Worm (Caenorhabditis elegans) whole organism, L1 larva: ENCODE results near the gene C01G5.7.

Source experiments
- ama-1 ChIP-seq: fragments of 150-350 bp; optimal IDR thresholded peaks from 2 replicates; lab custom pipeline; 2014
- ceh-8 ChIP-seq: fragments of 200-800 bp; sonication (Bioruptor generic); optimal IDR thresholded peaks from 2 replicates; lab custom pipeline; 2018; ENCODE audit warnings: mild to moderate bottlenecking, missing genetic modification characterization, moderate library complexity, missing compliant biosample characterization
- dsc-1 ChIP-seq: sonication (generic microtip); optimal IDR thresholded peaks from 2 replicates; lab custom pipeline; 2016; ENCODE audit warnings: mild to moderate bottlenecking, missing genetic modification characterization, missing compliant biosample characterization
- efl-3 ChIP-seq: fragments of 200-800 bp; sonication (Bioruptor generic); optimal IDR thresholded peaks from 2 replicates; lab custom pipeline; 2018; ENCODE audit warnings: mild to moderate bottlenecking, missing genetic modification characterization, missing compliant biosample characterization
- fkh-10 ChIP-seq: sonication (generic microtip); optimal IDR thresholded peaks from 2 replicates; lab custom pipeline; 2017; ENCODE audit warnings: missing biosample characterization, missing genetic modification reagents, missing genetic modification characterization
- nhr-237 ChIP-seq: fragments of 150-350 bp; optimal IDR thresholded peaks from 2 replicates; lab custom pipeline; 2014; ENCODE audit warnings: missing biosample characterization, missing genetic modification characterization
- nhr-77 ChIP-seq: fragments of 150-350 bp; optimal IDR thresholded peaks from 2 replicates; lab custom pipeline; 2014; ENCODE audit warnings: missing biosample characterization, missing genetic modification characterization
- pax-3 ChIP-seq: fragments of 200-800 bp; sonication (Bioruptor generic); optimal IDR thresholded peaks from 2 replicates; lab custom pipeline; 2018; ENCODE audit warnings: mild to moderate bottlenecking, missing genetic modification characterization, moderate library complexity, missing compliant biosample characterization
- sox-4 ChIP-seq: sonication (generic microtip); optimal IDR thresholded peaks from 2 replicates; lab custom pipeline; 2016; ENCODE audit warnings: missing genetic modification characterization, missing compliant biosample characterization
- tbx-2 ChIP-seq: sonication (generic microtip); optimal IDR thresholded peaks from 2 replicates; lab custom pipeline; 2016; ENCODE audit warnings: missing genetic modification characterization, missing compliant biosample characterization
- unc-30 ChIP-seq: sonication (generic microtip); optimal IDR thresholded peaks from 2 replicates; lab custom pipeline; 2017; ENCODE audit warnings: missing biosample characterization, missing genetic modification characterization
- vab-15 ChIP-seq: sonication (generic microtip); optimal IDR thresholded peaks from 2 replicates; lab custom pipeline; 2017; ENCODE audit warnings: missing genotype, mild to moderate bottlenecking, missing genetic modification characterization, missing compliant biosample characterization
- zag-1 ChIP-seq: fragments of 150-350 bp; optimal IDR thresholded peaks from 2 replicates; lab custom pipeline; 2014; ENCODE audit warnings: missing biosample characterization, missing genetic modification characterization
- ztf-11 ChIP-seq, 2 experiments: sonication (generic microtip); optimal IDR thresholded peaks; 2 replicates each; lab custom pipeline; 2016 to 2017; ENCODE audit warnings: missing genetic modification characterization in 2 of 2, missing biosample characterization in 1 of 2, missing compliant biosample characterization in 1 of 2

- TF ChIP-seq ama-1 (no peak), ztf-11 (tag; optimal IDR thresholded peaks at IDR 0.05; lab: Kevin White, UChicago) (no peak), unc-30 (no peak), nhr-237 (tag; lab: Kevin White, UChicago) (no peak), sox-4 (tag; lab: Kevin White, UChicago) (no peak), nhr-77 (tag; lab: Kevin White, UChicago) (no peak), fkh-10 (GFP tag; lab: Kevin White, UChicago) (no peak), vab-15 (no peak), efl-3 (GFP tag; lab: Kevin White, UChicago) (no peak), tbx-2 (tag; lab: Kevin White, UChicago) (no peak), ceh-8 (GFP tag; lab: Kevin White, UChicago) (no peak), dsc-1 (tag; lab: Kevin White, UChicago) (no peak), zag-1 (tag; lab: Kevin White, UChicago) (no peak), pax-3 (tag; lab: Kevin White, UChicago) (no peak)
These were observed 37.7 kb downstream of the C01G5.7 start, which contains the start of gene paqr-1 for ce11 chrIV:6555388-6556330.
